Fruit fly (Drosophila melanogaster) whole organism, embryonic: ENCODE data around the gene CG14427.

Experiments
- CG10147 ChIP-seq: fragments of 200-800 bp; sonication (Bioruptor generic); optimal IDR thresholded peaks from 2 replicates; lab custom pipeline; 2019; ENCODE audit warnings: missing biosample characterization, mild to moderate bottlenecking, missing genetic modification characterization, moderate library complexity
- CG1024 ChIP-seq: fragments of 200-800 bp; sonication (Bioruptor generic); IDR thresholded peaks from 2 replicates; pipeline ENCODE4 v1.3.6; 2022; ENCODE audit warnings: missing biosample characterization, missing genetic modification characterization
- CG10267 ChIP-seq: fragments of 200-800 bp; sonication (Bioruptor generic); optimal IDR thresholded peaks from 2 replicates; lab custom pipeline; 2018; ENCODE audit warnings: missing biosample characterization, mild to moderate bottlenecking, missing genetic modification characterization, moderate library complexity
- CG11085 ChIP-seq: fragments of 200-800 bp; sonication (Bioruptor generic); IDR thresholded peaks from 2 replicates; pipeline ENCODE4 v1.3.6; 2022; ENCODE audit warnings: missing biosample characterization, missing genetic modification characterization
- CG13775 ChIP-seq: fragments of 200-800 bp; sonication (Bioruptor generic); optimal IDR thresholded peaks from 3 replicates; lab custom pipeline; 2017; ENCODE audit warnings: missing biosample characterization, mild to moderate bottlenecking, missing genetic modification characterization
- CG14050 ChIP-seq: fragments of 200-800 bp; sonication (Bioruptor generic); IDR thresholded peaks from 3 replicates; pipeline ENCODE4 v1.3.6; 2022; ENCODE audit warnings: missing biosample characterization, missing genetic modification characterization
- CG14441 ChIP-seq: fragments of 200-800 bp; sonication (Bioruptor generic); IDR thresholded peaks from 2 replicates; pipeline ENCODE4 v1.3.6; 2022; ENCODE audit warnings: missing biosample characterization, missing genetic modification characterization
- CG14860 ChIP-seq: fragments of 200-800 bp; sonication (Bioruptor generic); IDR thresholded peaks from 3 replicates; pipeline ENCODE4 v1.3.6; 2022; ENCODE audit warnings: missing biosample characterization, missing genetic modification characterization; ENCODE audit not compliant: partially characterized antibody
- CG15269 ChIP-seq: fragments of 200-800 bp; sonication (Bioruptor generic); optimal IDR thresholded peaks from 2 replicates; lab custom pipeline; 2018; ENCODE audit warnings: missing biosample characterization, mild to moderate bottlenecking, missing genetic modification characterization, moderate library complexity
- CG1603 ChIP-seq: fragments of 200-800 bp; sonication (Bioruptor generic); optimal IDR thresholded peaks from 2 replicates; lab custom pipeline; 2019; ENCODE audit warnings: missing biosample characterization, mild to moderate bottlenecking, missing genetic modification characterization, moderate library complexity
- CG17802 ChIP-seq: fragments of 200-800 bp; sonication (Bioruptor generic); optimal IDR thresholded peaks from 2 replicates; lab custom pipeline; 2018; ENCODE audit warnings: missing biosample characterization, mild to moderate bottlenecking, missing genetic modification characterization, moderate library complexity
- CG1792 ChIP-seq: fragments of 200-800 bp; sonication (Bioruptor generic); optimal IDR thresholded peaks from 2 replicates; lab custom pipeline; 2016; ENCODE audit warnings: missing biosample characterization, missing genetic modification characterization
- CG18599 ChIP-seq: fragments of 200-800 bp; sonication (Bioruptor generic); optimal IDR thresholded peaks from 3 replicates; lab custom pipeline; 2017; ENCODE audit warnings: missing biosample characterization, missing genetic modification characterization, mild to moderate bottlenecking, moderate library complexity, missing genetic modification reagents
- CG2199 ChIP-seq: fragments of 200-800 bp; sonication (Bioruptor generic); IDR thresholded peaks from 3 replicates; pipeline ENCODE4 v1.3.6; 2022; ENCODE audit warnings: missing biosample characterization, missing genetic modification characterization
- CG33213 ChIP-seq: fragments of 200-800 bp; sonication (Bioruptor generic); optimal IDR thresholded peaks from 3 replicates; lab custom pipeline; 2016; ENCODE audit warnings: missing biosample characterization, missing genetic modification characterization
- CG4282 ChIP-seq: fragments of 200-800 bp; sonication (Bioruptor generic); optimal IDR thresholded peaks from 2 replicates; lab custom pipeline; 2016; ENCODE audit warnings: missing biosample characterization, missing genetic modification characterization
- CG43689 ChIP-seq: fragments of 200-800 bp; sonication (Bioruptor generic); IDR thresholded peaks from 2 replicates; pipeline ENCODE4 v1.3.6; 2022; ENCODE audit warnings: missing biosample characterization, missing genetic modification characterization
- CG6683 ChIP-seq: fragments of 200-800 bp; sonication (Bioruptor generic); optimal IDR thresholded peaks from 2 replicates; lab custom pipeline; 2017; ENCODE audit warnings: missing biosample characterization, mild to moderate bottlenecking, missing genetic modification characterization, missing genetic modification reagents
- CG6689 ChIP-seq: fragments of 200-800 bp; sonication (Bioruptor generic); IDR thresholded peaks from 2 replicates; pipeline ENCODE4 v1.3.6; 2022; ENCODE audit warnings: missing biosample characterization, missing genetic modification characterization
- CG8388 ChIP-seq: fragments of 200-800 bp; sonication (Bioruptor generic); optimal IDR thresholded peaks from 2 replicates; lab custom pipeline; 2019; ENCODE audit warnings: missing biosample characterization, mild to moderate bottlenecking, missing genetic modification characterization, moderate library complexity
- Camta ChIP-seq: fragments of 200-800 bp; sonication (Bioruptor generic); optimal IDR thresholded peaks from 2 replicates; lab custom pipeline; 2016; ENCODE audit warnings: missing biosample characterization, missing genetic modification characterization
- Dbx ChIP-seq: fragments of 200-800 bp; sonication (Bioruptor generic); IDR thresholded peaks from 3 replicates; pipeline ENCODE4 v1.3.6; 2022; ENCODE audit warnings: missing biosample characterization, missing genetic modification characterization
- Dll ChIP-seq: fragments of 200-800 bp; sonication (Bioruptor generic); IDR thresholded peaks from 4 replicates; pipeline ENCODE4 v1.3.6; 2022; ENCODE audit warnings: missing biosample characterization, missing genetic modification characterization; ENCODE audit not compliant: partially characterized antibody
- Dp ChIP-seq: fragments of 200-800 bp; sonication (Bioruptor generic); optimal IDR thresholded peaks from 2 replicates; lab custom pipeline; 2018; ENCODE audit warnings: missing biosample characterization, mild to moderate bottlenecking, missing genetic modification characterization, moderate library complexity
- HmgD ChIP-seq: fragments of 200-800 bp; sonication (Bioruptor generic); optimal IDR thresholded peaks from 3 replicates; lab custom pipeline; 2016; ENCODE audit warnings: missing biosample characterization, missing genetic modification characterization
- Nf-YA ChIP-seq: fragments of 200-800 bp; sonication (Bioruptor generic); IDR thresholded peaks from 2 replicates; pipeline ENCODE4 v1.3.6; 2022; ENCODE audit warnings: missing biosample characterization, missing genetic modification characterization
- Optix ChIP-seq: fragments of 200-800 bp; sonication (Bioruptor generic); IDR thresholded peaks from 3 replicates; pipeline ENCODE4 v1.3.6; 2022; ENCODE audit warnings: missing biosample characterization, missing genetic modification characterization
- Sox102F ChIP-seq: fragments of 200-800 bp; sonication (Bioruptor generic); optimal IDR thresholded peaks from 2 replicates; lab custom pipeline; 2018; ENCODE audit warnings: missing biosample characterization, mild to moderate bottlenecking, missing genetic modification characterization, moderate library complexity
- ac ChIP-seq: fragments of 200-800 bp; sonication (Bioruptor generic); optimal IDR thresholded peaks from 3 replicates; lab custom pipeline; 2017; ENCODE audit warnings: missing biosample characterization, mild to moderate bottlenecking, missing genetic modification characterization
- br ChIP-seq: fragments of >200 bp; optimal IDR thresholded peaks from 2 replicates; lab custom pipeline; 2017
- chinmo ChIP-seq: fragments of 200-800 bp; sonication (Bioruptor generic); IDR thresholded peaks from 4 replicates; pipeline ENCODE4 v1.3.6; 2022; ENCODE audit warnings: missing biosample characterization, missing genetic modification characterization; ENCODE audit not compliant: partially characterized antibody
- ci ChIP-seq: fragments of 200-800 bp; sonication (Bioruptor generic); IDR thresholded peaks from 3 replicates; pipeline ENCODE4 v1.3.6; 2022; ENCODE audit warnings: missing biosample characterization, missing genetic modification characterization
- crp ChIP-seq, 2 experiments: fragments of 200-800 bp; sonication (Bioruptor generic); optimal IDR thresholded peaks; 2 replicates in 1 of 2; 3 replicates in 1 of 2; lab custom pipeline; 2017; ENCODE audit warnings: missing biosample characterization in 2 of 2, missing genetic modification characterization in 2 of 2, mild to moderate bottlenecking in 1 of 2, moderate library complexity in 1 of 2
- cwo ChIP-seq: fragments of 200-800 bp; sonication (Bioruptor generic); optimal IDR thresholded peaks from 3 replicates; lab custom pipeline; 2017; ENCODE audit warnings: missing biosample characterization, missing genetic modification characterization, mild to moderate bottlenecking, moderate library complexity, missing genetic modification reagents
- eve ChIP-seq, 2 experiments: fragments of >200 bp; optimal IDR thresholded peaks; 2 replicates each; lab custom pipeline; 2017; ENCODE audit warnings: missing biosample characterization in 2 of 2, missing genetic modification characterization in 2 of 2
- gem ChIP-seq: fragments of 200-800 bp; sonication (Bioruptor generic); optimal IDR thresholded peaks from 2 replicates; lab custom pipeline; 2019; ENCODE audit warnings: missing biosample characterization, mild to moderate bottlenecking, missing genetic modification characterization, moderate library complexity
- gsb ChIP-seq: fragments of 200-800 bp; sonication (Bioruptor generic); IDR thresholded peaks from 2 replicates; pipeline ENCODE4 v1.3.6; 2022; ENCODE audit warnings: missing biosample characterization, missing genetic modification characterization
- ind ChIP-seq: fragments of 200-800 bp; sonication (Bioruptor generic); optimal IDR thresholded peaks from 3 replicates; lab custom pipeline; 2016; ENCODE audit warnings: missing biosample characterization, missing genetic modification characterization
- insv ChIP-seq, 2 experiments: fragments of 200-800 bp; sonication (Bioruptor generic); optimal IDR thresholded peaks; 3 replicates each; lab custom pipeline; 2016 to 2018; ENCODE audit warnings: missing biosample characterization in 2 of 2, missing genetic modification characterization in 2 of 2
- klu ChIP-seq: fragments of 200-800 bp; sonication (Bioruptor generic); IDR thresholded peaks from 2 replicates; pipeline ENCODE4 v1.3.6; 2022; ENCODE audit warnings: missing biosample characterization, missing genetic modification characterization
- nerfin-2 ChIP-seq: fragments of 200-800 bp; sonication (Bioruptor generic); IDR thresholded peaks from 2 replicates; pipeline ENCODE4 v1.3.6; 2022; ENCODE audit warnings: missing biosample characterization, missing genetic modification characterization; ENCODE audit not compliant: partially characterized antibody
- p53 ChIP-seq: fragments of 200-800 bp; sonication (Bioruptor generic); optimal IDR thresholded peaks from 2 replicates; lab custom pipeline; 2016; ENCODE audit warnings: missing biosample characterization, missing genetic modification characterization
- run ChIP-seq: fragments of 200-800 bp; sonication (Bioruptor generic); optimal IDR thresholded peaks from 3 replicates; lab custom pipeline; 2018; ENCODE audit warnings: missing biosample characterization, mild to moderate bottlenecking, missing genetic modification characterization
- scrt ChIP-seq: fragments of 200-800 bp; sonication (Bioruptor generic); optimal IDR thresholded peaks from 2 replicates; lab custom pipeline; 2018; ENCODE audit warnings: missing biosample characterization, mild to moderate bottlenecking, missing genetic modification characterization, moderate library complexity
- sob ChIP-seq: fragments of 200-800 bp; sonication (Bioruptor generic); IDR thresholded peaks from 2 replicates; pipeline ENCODE4 v1.3.6; 2022; ENCODE audit warnings: missing biosample characterization, missing genetic modification characterization
- sug ChIP-seq: fragments of 200-800 bp; optimal IDR thresholded peaks from 2 replicates; lab custom pipeline; 2019; ENCODE audit warnings: missing biosample characterization, mild to moderate bottlenecking, missing genetic modification characterization, moderate library complexity
- tgo ChIP-seq: fragments of 200-800 bp; sonication (Bioruptor generic); IDR thresholded peaks from 3 replicates; pipeline ENCODE4 v1.3.6; 2022; ENCODE audit warnings: missing biosample characterization, missing genetic modification characterization
- z ChIP-seq: fragments of 200-800 bp; sonication (Bioruptor generic); IDR thresholded peaks from 3 replicates; pipeline ENCODE4 v1.3.6; 2022; ENCODE audit warnings: missing biosample characterization, missing genetic modification characterization
- zen2 ChIP-seq: fragments of 200-800 bp; sonication (Bioruptor generic); IDR thresholded peaks from 3 replicates; pipeline ENCODE4 v1.3.6; 2022; ENCODE audit warnings: missing biosample characterization, missing genetic modification characterization; ENCODE audit not compliant: partially characterized antibody

CG14427 gene

dm6 chrX:6997653-6998491, 42.5 kb upstream of the CG14427 start (continued):
- TF ChIP-seq CG33213 (GFP tag; lab: Kevin White, UChicago): no peak
- peak; percentile 57 for TF ChIP-seq Sox102F (GFP tag; lab: Kevin White, UChicago)
- TF ChIP-seq CG2199 (GFP tag; lab: Robert Waterston, UW): no peak; the same call in 2 of the 3 replicates
- no peak for TF ChIP-seq crp (GFP tag; optimal IDR thresholded peaks at IDR 0.05; lab: Kevin White, UChicago)
- TF ChIP-seq scrt (GFP tag; lab: Kevin White, UChicago): no peak
- no peak for TF ChIP-seq Dp (GFP tag; lab: Kevin White, UChicago)
- TF ChIP-seq CG1024: no peak
- no peak for TF ChIP-seq Camta
- no peak for TF ChIP-seq Optix (GFP tag; lab: Robert Waterston, UW)
- TF ChIP-seq gem: peak; percentile 61
- TF ChIP-seq CG13775: peak; percentile 24
- TF ChIP-seq CG14050 (GFP tag; lab: Robert Waterston, UW): no peak
- TF ChIP-seq ac (GFP tag; lab: Kevin White, UChicago): no peak
- no peak for TF ChIP-seq sob (GFP tag; lab: Robert Waterston, UW)
- TF ChIP-seq Dbx: no peak
- TF ChIP-seq CG15269 (tag; lab: Kevin White, UChicago): no peak
- TF ChIP-seq CG6689: peak; percentile 37
- TF ChIP-seq CG14441 (GFP tag; lab: Robert Waterston, UW): no peak
- no peak for TF ChIP-seq CG6683
- no peak for TF ChIP-seq CG43689
- TF ChIP-seq CG4282 (GFP tag; lab: Kevin White, UChicago): no peak
- TF ChIP-seq nerfin-2 (GFP tag; lab: Robert Waterston, UW): no peak
- TF ChIP-seq ci (GFP tag; lab: Robert Waterston, UW): peak; percentile 23; the same call in 1 of the 3 replicates
- TF ChIP-seq eve (GFP tag; optimal IDR thresholded peaks at IDR 0.05; lab: Kevin White, UChicago): peak in 1 of 2 experiments; percentile 74
- no peak for TF ChIP-seq CG10147
- no peak for TF ChIP-seq br
- TF ChIP-seq CG14860 (GFP tag; lab: Robert Waterston, UW): no peak
- TF ChIP-seq CG11085: no peak
- no peak for TF ChIP-seq tgo (GFP tag; lab: Robert Waterston, UW)
- no peak for TF ChIP-seq klu (GFP tag; lab: Robert Waterston, UW)
- TF ChIP-seq sug: no peak
- no peak for TF ChIP-seq run (tag; lab: Kevin White, UChicago)
- TF ChIP-seq CG18599 (GFP tag; lab: Kevin White, UChicago): no peak
- peak; percentile 1 for TF ChIP-seq ind
- TF ChIP-seq CG8388 (GFP tag; lab: Kevin White, UChicago): peak; percentile 14
- no peak for TF ChIP-seq cwo
- TF ChIP-seq CG1603 (tag; lab: Kevin White, UChicago): peak; percentile 4
- TF ChIP-seq CG10267 (tag; lab: Kevin White, UChicago): peak; percentile 11
- TF ChIP-seq z: peak; percentile 67; the same call in 2 of the 3 replicates
- TF ChIP-seq CG1792 (GFP tag; lab: Kevin White, UChicago): no peak
- TF ChIP-seq Dll: no peak
- TF ChIP-seq insv (GFP tag; optimal IDR thresholded peaks at IDR 0.05; lab: Kevin White, UChicago): no peak
- no peak for TF ChIP-seq chinmo (GFP tag; lab: Robert Waterston, UW)
- no peak for TF ChIP-seq zen2 (GFP tag; lab: Robert Waterston, UW)
- no peak for TF ChIP-seq HmgD
- TF ChIP-seq gsb: no peak
- no peak for TF ChIP-seq p53 (GFP tag; lab: Kevin White, UChicago)
- TF ChIP-seq Nf-YA (GFP tag; lab: Robert Waterston, UW): no peak
- TF ChIP-seq CG17802: peak; percentile 6
